Fruit fly (Drosophila melanogaster): ENCODE measurements around the gene Naa20B.

The Naa20B gene

dm6 chr2L:13258702-13259101, 1.4 kb downstream of the Naa20B start (continued):
- TF ChIP-seq CrebB (tag; optimal IDR thresholded peaks at IDR 0.05): no peak
- TF ChIP-seq CG10267 (tag; optimal IDR thresholded peaks at IDR 0.05): no peak
- TF ChIP-seq Lhr (GFP tag; optimal IDR thresholded peaks at IDR 0.05): no peak
- peak; percentile 18 for TF ChIP-seq CG4424 (GFP tag; optimal IDR thresholded peaks at IDR 0.05)
- no peak for TF ChIP-seq da (GFP tag; optimal IDR thresholded peaks at IDR 0.05)
- no peak for TF ChIP-seq CG31365 (tag; optimal IDR thresholded peaks at IDR 0.05)
- TF ChIP-seq cg (GFP tag; optimal IDR thresholded peaks at IDR 0.05): no peak
- TF ChIP-seq Awh (GFP tag; IDR thresholded peaks at IDR 0.05): no peak
- TF ChIP-seq CG32772 (GFP tag; IDR thresholded peaks at IDR 0.05): no peak
- 0 out of 2 replicates have a peak, but pooled peaks have one; percentile 22 for TF ChIP-seq H2.0 (GFP tag; IDR thresholded peaks at IDR 0.05)
- TF ChIP-seq Dfd (GFP tag; optimal IDR thresholded peaks at IDR 0.05): no peak
- no peak for TF ChIP-seq hkb (optimal IDR thresholded peaks at IDR 0.05)
- no peak; the same call in 1 of the 2 replicates for TF ChIP-seq hkb (GFP tag; IDR thresholded peaks at IDR 0.05)
- TF ChIP-seq bab2 (GFP tag; optimal IDR thresholded peaks at IDR 0.05): no peak
- no peak for TF ChIP-seq maf-S (GFP tag; optimal IDR thresholded peaks at IDR 0.05)
- TF ChIP-seq zfh1 (GFP tag; IDR thresholded peaks at IDR 0.05): no peak
- no peak for TF ChIP-seq CG32767 (GFP tag; IDR thresholded peaks at IDR 0.05)
- TF ChIP-seq CG31388 (GFP tag; optimal IDR thresholded peaks at IDR 0.05): no peak
- TF ChIP-seq CG11723 (GFP tag; optimal IDR thresholded peaks at IDR 0.05): no peak
- TF ChIP-seq dimm (GFP tag; IDR thresholded peaks at IDR 0.05): no peak
- no peak for TF ChIP-seq Atf6 (GFP tag; IDR thresholded peaks at IDR 0.05)
- no peak for TF ChIP-seq rib (GFP tag; IDR thresholded peaks at IDR 0.05)
- TF ChIP-seq HHEX (GFP tag; optimal IDR thresholded peaks at IDR 0.05): peak; percentile 30
- no peak for TF ChIP-seq lab (GFP tag; optimal IDR thresholded peaks at IDR 0.05)
- no peak for TF ChIP-seq sim (GFP tag; IDR thresholded peaks at IDR 0.05)
- peak; percentile 1 for TF ChIP-seq bcd (GFP tag; optimal IDR thresholded peaks at IDR 0.05)
- TF ChIP-seq odd (GFP tag; optimal IDR thresholded peaks at IDR 0.05): no peak
- TF ChIP-seq HmgZ (tag; optimal IDR thresholded peaks at IDR 0.05): no peak
- TF ChIP-seq CG8944 (GFP tag; optimal IDR thresholded peaks at IDR 0.05): no peak
- TF ChIP-seq ara (GFP tag; IDR thresholded peaks at IDR 0.05): 0 out of 2 replicates have a peak, but pooled peaks have one; percentile 26
- TF ChIP-seq CG7987 (GFP tag; optimal IDR thresholded peaks at IDR 0.05): no peak
- no peak for TF ChIP-seq CG31224 (GFP tag; IDR thresholded peaks at IDR 0.05)
- no peak for TF ChIP-seq chif (GFP tag; optimal IDR thresholded peaks at IDR 0.05)
- TF ChIP-seq Ets65A (GFP tag): peak; percentile 31
- no peak for TF ChIP-seq CG12299 (tag; optimal IDR thresholded peaks at IDR 0.05)
- TF ChIP-seq Blimp-1 (GFP tag; optimal IDR thresholded peaks at IDR 0.05): peak; percentile 52
- no peak for TF ChIP-seq CG17568 (GFP tag; optimal IDR thresholded peaks at IDR 0.05)
- TF ChIP-seq Six4 (GFP tag; optimal IDR thresholded peaks at IDR 0.05): no peak
- TF ChIP-seq CG1832 (GFP tag; optimal IDR thresholded peaks at IDR 0.05): no peak
- no peak for TF ChIP-seq CG2875 (GFP tag; optimal IDR thresholded peaks at IDR 0.05)
- no peak for TF ChIP-seq Fer3 (tag; optimal IDR thresholded peaks at IDR 0.05)
- no peak for TF ChIP-seq dmrt11E (tag; optimal IDR thresholded peaks at IDR 0.05)
- TF ChIP-seq disco-r (GFP tag; optimal IDR thresholded peaks at IDR 0.05): no peak
- TF ChIP-seq CG1529 (GFP tag; optimal IDR thresholded peaks at IDR 0.05): no peak
- peak; percentile 47 for TF ChIP-seq CG12219 (GFP tag; optimal IDR thresholded peaks at IDR 0.05)
- TF ChIP-seq CG6765 (GFP tag; optimal IDR thresholded peaks at IDR 0.05): no peak
- no peak for TF ChIP-seq Hsf (GFP tag; optimal IDR thresholded peaks at IDR 0.05)
- TF ChIP-seq Neu2 (GFP tag; optimal IDR thresholded peaks at IDR 0.05; ENCODE audit: borderline replicate concordance): no peak
- no peak for TF ChIP-seq CG18619 (GFP tag; optimal IDR thresholded peaks at IDR 0.05)
- no peak for TF ChIP-seq kni (GFP tag; optimal IDR thresholded peaks at IDR 0.05)
- peak; percentile 23; the same call in 1 of the 2 replicates for TF ChIP-seq Ada2b (GFP tag; IDR thresholded peaks at IDR 0.05)
- TF ChIP-seq CG3995 (GFP tag; optimal IDR thresholded peaks at IDR 0.05): no peak

Measured in whole organism, embryonic.